Fruit fly (Drosophila melanogaster) whole organism, adult: ENCODE data around the gene Jon74E.
A peak's percentile ranks its signal among the peaks of the same experiment; 100 is the strongest.

Experiments
- CG1620 ChIP-seq: fragments of 200-800 bp; sonication (Bioruptor generic); optimal IDR thresholded peaks from 2 replicates; lab custom pipeline; 2016; ENCODE audit warnings: missing biosample characterization, missing genetic modification characterization
- CG5204 ChIP-seq: fragments of 200-800 bp; sonication (Bioruptor generic); optimal IDR thresholded peaks from 2 replicates; lab custom pipeline; 2016; ENCODE audit warnings: missing biosample characterization, missing genetic modification characterization
- Crg-1 ChIP-seq: fragments of 200-800 bp; sonication (Bioruptor generic); optimal IDR thresholded peaks from 2 replicates; lab custom pipeline; 2016; ENCODE audit warnings: missing biosample characterization, missing genetic modification characterization
- bab1 ChIP-seq: fragments of 200-800 bp; sonication (Bioruptor generic); optimal IDR thresholded peaks from 3 replicates; lab custom pipeline; 2019; ENCODE audit warnings: missing biosample characterization, mild to moderate bottlenecking, missing genetic modification characterization, moderate library complexity
- cic ChIP-seq: fragments of 200-800 bp; sonication (Bioruptor generic); optimal IDR thresholded peaks from 2 replicates; lab custom pipeline; 2017; ENCODE audit warnings: missing biosample characterization, mild to moderate bottlenecking, missing genetic modification characterization, moderate library complexity
- cnc ChIP-seq, 2 experiments: fragments of >200 bp; optimal IDR thresholded peaks; 2 replicates each; lab custom pipeline; 2017
- pad ChIP-seq: fragments of 200-800 bp; sonication (Bioruptor generic); optimal IDR thresholded peaks from 3 replicates; lab custom pipeline; 2017; ENCODE audit warnings: missing biosample characterization, missing genetic modification characterization, mild to moderate bottlenecking, moderate library complexity, missing genetic modification reagents
- toe ChIP-seq: fragments of 200-800 bp; sonication (Bioruptor generic); optimal IDR thresholded peaks from 2 replicates; lab custom pipeline; 2016; ENCODE audit warnings: missing biosample characterization, missing genetic modification characterization

DNA sequence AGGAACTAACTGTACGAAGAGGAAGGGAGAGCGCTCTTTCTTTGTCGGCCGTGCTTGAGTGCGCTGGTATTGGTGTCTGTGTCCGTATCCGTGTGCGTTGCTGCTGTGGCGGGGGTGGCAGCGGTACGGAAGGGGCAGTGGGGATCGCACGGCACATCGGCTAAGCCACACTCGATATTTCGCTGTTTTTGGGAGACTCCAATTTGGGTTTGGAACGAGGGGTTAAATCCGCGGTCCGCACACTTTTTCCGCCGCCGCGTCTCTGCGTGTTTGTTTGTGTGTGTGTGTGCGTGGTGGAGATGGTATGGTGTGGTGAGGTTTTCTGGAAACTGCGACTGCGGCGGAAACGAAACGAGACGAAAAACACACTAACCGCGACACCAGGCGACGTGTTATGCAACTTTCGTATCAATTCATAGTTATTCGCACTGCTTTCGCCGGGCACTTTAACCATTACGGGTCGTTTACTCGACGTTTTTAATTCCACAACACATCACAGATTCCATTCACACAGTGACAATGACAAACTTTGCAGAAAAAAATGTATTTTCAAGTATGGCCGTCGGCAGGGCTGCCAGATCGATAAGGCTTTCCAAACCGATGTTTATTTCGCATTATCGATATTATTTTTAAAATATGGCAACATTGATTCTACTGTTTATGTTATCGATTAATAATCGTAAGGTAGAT lies 8.4 kb upstream of the Jon74E start, which contains the start of gene CycT:
- TF ChIP-seq cnc (optimal IDR thresholded peaks at IDR 0.05; lab: Kevin White, UChicago) (no peak), CG1620 (GFP tag; lab: Kevin White, UChicago) (no peak), bab1 (peak; percentile 72), pad (peak; percentile 75), CG5204 (GFP tag; lab: Kevin White, UChicago) (no peak), cic (peak; percentile 75), toe (GFP tag; lab: Kevin White, UChicago) (no peak), Crg-1 (GFP tag; lab: Kevin White, UChicago) (peak; percentile 20)
